Worm (Caenorhabditis elegans): ENCODE measurements around the gene R105.1.

The R105.1 gene

ce11 chrIV:4645243-4645642 is 11.8 kb downstream of the R105.1 start:
- TF ChIP-seq bed-1 (GFP tag; IDR thresholded peaks at IDR 0.05) = no peak
- no peak for TF ChIP-seq madf-3 (GFP tag; IDR thresholded peaks at IDR 0.05)
- no peak for TF ChIP-seq C06A6.2 (GFP tag; conservative IDR thresholded peaks at IDR 0.05)
- no peak for TF ChIP-seq B0035.1 (tag; optimal IDR thresholded peaks at IDR 0.05)
- no peak for TF ChIP-seq nhr-179 (tag; optimal IDR thresholded peaks at IDR 0.05)

- TF ChIP-seq atf-7 (tag; optimal IDR thresholded peaks at IDR 0.05) = no peak
- TF ChIP-seq hmg-1.2 (GFP tag; IDR thresholded peaks at IDR 0.05) = no peak
- no peak for TF ChIP-seq B0019.2 (GFP tag; conservative IDR thresholded peaks at IDR 0.05)
- no peak for TF ChIP-seq ztf-25 (GFP tag; IDR thresholded peaks at IDR 0.05)
- TF ChIP-seq xnd-1 (tag; optimal IDR thresholded peaks at IDR 0.05) = no peak
- TF ChIP-seq nhr-80 (tag; optimal IDR thresholded peaks at IDR 0.05) = no peak
- no peak for TF ChIP-seq ceh-27 (GFP tag; optimal IDR thresholded peaks at IDR 0.05)
- no peak for TF ChIP-seq hsf-1 (GFP tag; IDR thresholded peaks at IDR 0.05)
- TF ChIP-seq repo-1 (tag; optimal IDR thresholded peaks at IDR 0.05) = no peak
- TF ChIP-seq unc-130 (GFP tag; optimal IDR thresholded peaks at IDR 0.05) = no peak
- TF ChIP-seq aptf-2 (GFP tag; conservative IDR thresholded peaks at IDR 0.05) = no peak
- no peak for TF ChIP-seq F33H1.4 (GFP tag; IDR thresholded peaks at IDR 0.05)
- TF ChIP-seq nhr-179 (tag; optimal IDR thresholded peaks at IDR 0.05) = no peak
- TF ChIP-seq attf-6 (GFP tag; IDR thresholded peaks at IDR 0.05) = no peak
- no peak for TF ChIP-seq F55B11.4 (tag; optimal IDR thresholded peaks at IDR 0.05; ENCODE audit: borderline replicate concordance, insufficient read depth)
Measured at ce11 chrIV:4647385-4647784, 13.9 kb downstream of the R105.1 start, which contains the start of gene F29B9.8. Gene F29B9.8, plus strand, starts transcription at chrIV:4647685.

ce11 chrIV:4649460-4649859 is 16.0 kb downstream of the R105.1 start, which contains the start of gene F29B9.7:
Gene F29B9.7, plus strand, starts transcription at chrIV:4649760.
- TF ChIP-seq F57A8.1 (GFP tag; optimal IDR thresholded peaks at IDR 0.05) (no peak), attf-3 (GFP tag; conservative IDR thresholded peaks at IDR 0.05) (no peak), snpc-3.4 (tag; optimal IDR thresholded peaks at IDR 0.05) (no peak), mcd-1 (GFP tag; IDR thresholded peaks at IDR 0.05) (no peak), ceh-58 (GFP tag; IDR thresholded peaks at IDR 0.05) (no peak), F52B5.7 (tag; optimal IDR thresholded peaks at IDR 0.05) (no peak), efl-1 (GFP tag; optimal IDR thresholded peaks at IDR 0.05) (no peak), unc-130 (GFP tag; optimal IDR thresholded peaks at IDR 0.05) (no peak), snpc-4 (GFP tag; optimal IDR thresholded peaks at IDR 0.05) (no peak), snpc-4 (tag; optimal IDR thresholded peaks at IDR 0.05) (no peak), mes-4 (tag; optimal IDR thresholded peaks at IDR 0.05) (no peak), ztf-3 (GFP tag; optimal IDR thresholded peaks at IDR 0.05) (no peak), nhr-27 (tag; optimal IDR thresholded peaks at IDR 0.05) (no peak), Y67H2A.10 (GFP tag; conservative IDR thresholded peaks at IDR 0.05) (no peak), F23B12.7 (tag; optimal IDR thresholded peaks at IDR 0.05; ENCODE audit: insufficient read depth) (no peak), hmg-20 (GFP tag; IDR thresholded peaks at IDR 0.05) (no peak), C17E4.6 (GFP tag; IDR thresholded peaks at IDR 0.05) (no peak), ekl-4 (GFP tag; IDR thresholded peaks at IDR 0.05) (no peak), sptf-2 (GFP tag; optimal IDR thresholded peaks at IDR 0.05) (no peak), nfyb-1 (GFP tag; IDR thresholded peaks at IDR 0.05) (no peak), T26A5.8 (tag; optimal IDR thresholded peaks at IDR 0.05) (no peak)
